Worm (Caenorhabditis elegans): Measurements from ENCODE around the gene cyc-2.2.

DNA sequence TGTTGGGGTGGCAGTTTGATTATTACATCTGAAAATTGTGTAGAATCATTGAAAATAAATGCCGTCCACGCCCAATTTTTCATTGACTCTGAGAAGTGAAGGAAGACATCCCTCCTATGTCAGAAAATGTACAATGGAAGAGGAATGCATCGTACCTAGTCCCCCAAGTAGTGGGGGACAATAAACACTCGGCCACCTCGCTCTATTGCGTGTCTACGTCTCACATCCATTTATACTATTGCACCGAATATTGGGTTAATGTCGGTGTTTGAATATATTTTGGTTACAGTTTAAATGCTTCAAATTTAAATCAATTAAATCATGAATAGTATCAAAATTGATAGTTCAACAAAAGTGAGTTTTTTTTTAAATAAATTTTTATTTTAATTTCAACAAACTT is 37.6 kb upstream of the cyc-2.2 start, which contains the start of gene lin-25:
- TF ChIP-seq unc-55 (GFP tag; optimal IDR thresholded peaks at IDR 0.05) (no peak), ceh-14 (tag; optimal IDR thresholded peaks at IDR 0.05) (no peak), nhr-232 (tag; optimal IDR thresholded peaks at IDR 0.05) (no peak), npax-4 (tag; optimal IDR thresholded peaks at IDR 0.05) (no peak), pqm-1 (tag; optimal IDR thresholded peaks at IDR 0.05) (no peak), K02D7.2 (tag; optimal IDR thresholded peaks at IDR 0.05) (no peak), fkh-6 (tag; optimal IDR thresholded peaks at IDR 0.05) (no peak), dve-1 (tag; optimal IDR thresholded peaks at IDR 0.05) (no peak), hlh-30 (tag; optimal IDR thresholded peaks at IDR 0.05; ENCODE audit: insufficient read depth) (no peak), ama-1 (optimal IDR thresholded peaks at IDR 0.05) (no peak), ceh-9 (tag; optimal IDR thresholded peaks at IDR 0.05) (no peak), fax-1 (tag; optimal IDR thresholded peaks at IDR 0.05) (no peak)
